Worm (Caenorhabditis elegans) whole organism, midembryonic: ENCODE results near the gene C01B10.11.

Experiments
- T22C8.4 ChIP-seq: fragments of 200-800 bp; sonication (Bioruptor generic); IDR thresholded peaks from 2 replicates; pipeline ENCODE4 v1.3.6; 2022; ENCODE audit warnings: missing genetic modification characterization, missing compliant biosample characterization
- cog-1 ChIP-seq: sonication (generic microtip); optimal IDR thresholded peaks from 2 replicates; lab custom pipeline; 2016; ENCODE audit warnings: missing genetic modification characterization, missing compliant biosample characterization
- flt-1 ChIP-seq: fragments of 200-800 bp; sonication (Bioruptor generic); IDR thresholded peaks from 2 replicates; pipeline ENCODE4 v1.3.6; 2022; ENCODE audit warnings: missing genetic modification characterization, missing compliant biosample characterization
- klf-2 ChIP-seq: fragments of 200-800 bp; sonication (Bioruptor generic); conservative IDR thresholded peaks from 2 replicates; pipeline ENCODE4 v1.3.6; 2022; ENCODE audit warnings: missing genetic modification reagents, missing genetic modification characterization, missing compliant biosample characterization
- med-1 ChIP-seq: sonication (generic microtip); optimal IDR thresholded peaks from 2 replicates; lab custom pipeline; 2017; ENCODE audit warnings: missing genetic modification characterization, mild to moderate bottlenecking, missing compliant biosample characterization, antibody characterized with exemption, missing genetic modification reagents; ENCODE audit not compliant: insufficient read depth
- ref-1 ChIP-seq: fragments of 200-800 bp; sonication (Bioruptor generic); conservative IDR thresholded peaks from 2 replicates; pipeline ENCODE4 v1.3.6; 2022; ENCODE audit warnings: missing genetic modification reagents, missing genetic modification characterization, missing compliant biosample characterization
- tab-1 ChIP-seq: fragments of 200-800 bp; sonication (Bioruptor generic); IDR thresholded peaks from 2 replicates; pipeline ENCODE4 v1.3.6; 2022; ENCODE audit warnings: missing genetic modification characterization, missing compliant biosample characterization
- ztf-23 ChIP-seq: fragments of 200-800 bp; sonication (Bioruptor generic); IDR thresholded peaks from 2 replicates; pipeline ENCODE4 v1.3.6; 2022; ENCODE audit warnings: missing genetic modification reagents, missing genetic modification characterization, missing compliant biosample characterization
- ztf-29 ChIP-seq: fragments of 200-800 bp; sonication (Bioruptor generic); IDR thresholded peaks from 2 replicates; pipeline ENCODE4 v1.3.6; 2022; ENCODE audit warnings: missing genetic modification reagents, missing genetic modification characterization, missing compliant biosample characterization

The C01B10.11 gene

ce11 chrIV:6657519-6658031 lies at the start of gene C01B10.11:
Gene C01B10.11 (plus strand): TSS chrIV:6657981.
- TF ChIP-seq med-1 (GFP tag; lab: Kevin White, UChicago), result no peak
- no peak for TF ChIP-seq flt-1 (GFP tag; lab: Robert Waterston, UW)
- no peak for TF ChIP-seq ztf-23 (GFP tag; lab: Robert Waterston, UW)
- TF ChIP-seq T22C8.4 (GFP tag; lab: Robert Waterston, UW), result no peak
- no peak for TF ChIP-seq tab-1 (GFP tag; lab: Robert Waterston, UW)

- TF ChIP-seq klf-2 (GFP tag; lab: Robert Waterston, UW), result no peak
- TF ChIP-seq med-1 (GFP tag; lab: Kevin White, UChicago), result no peak
These were observed 44.5 kb upstream of the C01B10.11 start, which contains the start of gene drh-1 for ce11 chrIV:6613296-6613695. Gene drh-1 (minus strand): TSS chrIV:6613353.

- no peak for TF ChIP-seq ztf-23 (GFP tag; lab: Robert Waterston, UW)
- no peak for TF ChIP-seq cog-1
- TF ChIP-seq flt-1 (GFP tag; lab: Robert Waterston, UW), result no peak
- TF ChIP-seq ztf-29, result no peak
- TF ChIP-seq med-1 (GFP tag; lab: Kevin White, UChicago), result no peak
- no peak for TF ChIP-seq T22C8.4 (GFP tag; lab: Robert Waterston, UW)
- TF ChIP-seq klf-2 (GFP tag; lab: Robert Waterston, UW), result no peak
- TF ChIP-seq ref-1 (GFP tag; lab: Robert Waterston, UW), result no peak
- TF ChIP-seq tab-1 (GFP tag; lab: Robert Waterston, UW), result no peak
These were observed 39.2 kb upstream of the C01B10.11 start for ce11 chrIV:6618607-6619006.

ce11 chrIV:6621252-6621651 lies 36.5 kb upstream of the C01B10.11 start, which contains the start of gene C01B10.3:
Gene C01B10.3 (minus strand): TSS chrIV:6621352.
- no peak for TF ChIP-seq cog-1
- TF ChIP-seq flt-1 (GFP tag; lab: Robert Waterston, UW), result no peak
- TF ChIP-seq tab-1 (GFP tag; lab: Robert Waterston, UW), result no peak
- no peak for TF ChIP-seq ztf-29
- no peak for TF ChIP-seq klf-2 (GFP tag; lab: Robert Waterston, UW)
- no peak for TF ChIP-seq med-1 (GFP tag; lab: Kevin White, UChicago)
- no peak for TF ChIP-seq ref-1 (GFP tag; lab: Robert Waterston, UW)
- no peak for TF ChIP-seq T22C8.4 (GFP tag; lab: Robert Waterston, UW)
- no peak for TF ChIP-seq ztf-23 (GFP tag; lab: Robert Waterston, UW)

- TF ChIP-seq med-1 (GFP tag; lab: Kevin White, UChicago), result no peak
- no peak for TF ChIP-seq klf-2 (GFP tag; lab: Robert Waterston, UW)
- TF ChIP-seq flt-1 (GFP tag; lab: Robert Waterston, UW), result no peak
- no peak for TF ChIP-seq ztf-29
- TF ChIP-seq T22C8.4 (GFP tag; lab: Robert Waterston, UW), result no peak
- no peak for TF ChIP-seq ztf-23 (GFP tag; lab: Robert Waterston, UW)
These were observed 35.6 kb upstream of the C01B10.11 start for ce11 chrIV:6622142-6622541.

- TF ChIP-seq ztf-23 (GFP tag; lab: Robert Waterston, UW) (no peak), ztf-29 (no peak), klf-2 (GFP tag; lab: Robert Waterston, UW) (no peak), ref-1 (GFP tag; lab: Robert Waterston, UW) (no peak), cog-1 (no peak), T22C8.4 (GFP tag; lab: Robert Waterston, UW) (no peak), med-1 (GFP tag; lab: Kevin White, UChicago) (no peak), tab-1 (GFP tag; lab: Robert Waterston, UW) (no peak), flt-1 (GFP tag; lab: Robert Waterston, UW) (no peak)
These were observed 34.4 kb upstream of the C01B10.11 start, which contains the start of gene C01B10.44 for ce11 chrIV:6623390-6623789. Gene C01B10.44 (plus strand): TSS chrIV:6623690.

ce11 chrIV:6627798-6628197 lies 30.0 kb upstream of the C01B10.11 start, which contains the start of gene cest-5.2:
Gene cest-5.2 (minus strand): TSS chrIV:6627925.
- TF ChIP-seq flt-1 (GFP tag; lab: Robert Waterston, UW), result no peak
- no peak for TF ChIP-seq tab-1 (GFP tag; lab: Robert Waterston, UW)
- TF ChIP-seq ref-1 (GFP tag; lab: Robert Waterston, UW), result no peak
- TF ChIP-seq T22C8.4 (GFP tag; lab: Robert Waterston, UW), result no peak

- TF ChIP-seq tab-1 (GFP tag; lab: Robert Waterston, UW) (no peak), ref-1 (GFP tag; lab: Robert Waterston, UW) (no peak), flt-1 (GFP tag; lab: Robert Waterston, UW) (no peak; the same call in 1 of the 2 replicates), cog-1 (peak; percentile 9), klf-2 (GFP tag; lab: Robert Waterston, UW) (no peak), T22C8.4 (GFP tag; lab: Robert Waterston, UW) (0 out of 2 replicates have a peak, but pooled peaks have one; percentile 27)
These were observed 26.0 kb upstream of the C01B10.11 start, which contains the start of the genes cest-5.1 and C01B10.9 for ce11 chrIV:6631704-6632272. Gene cest-5.1 (minus strand): TSS chrIV:6631754. Gene C01B10.9 (plus strand): TSS chrIV:6632222.

- TF ChIP-seq med-1 (GFP tag; lab: Kevin White, UChicago) (no peak), klf-2 (GFP tag; lab: Robert Waterston, UW) (no peak), tab-1 (GFP tag; lab: Robert Waterston, UW) (no peak), flt-1 (GFP tag; lab: Robert Waterston, UW) (no peak), ztf-23 (GFP tag; lab: Robert Waterston, UW) (no peak), ztf-29 (no peak), ref-1 (GFP tag; lab: Robert Waterston, UW) (no peak), T22C8.4 (GFP tag; lab: Robert Waterston, UW) (no peak), cog-1 (no peak)
These were observed 23.0 kb upstream of the C01B10.11 start, which contains the start of gene metl-13 for ce11 chrIV:6634789-6635188. Gene metl-13 (plus strand): TSS chrIV:6635089.
